Fruit fly (Drosophila melanogaster): Measurements from ENCODE around the gene CG43610.

DNA sequence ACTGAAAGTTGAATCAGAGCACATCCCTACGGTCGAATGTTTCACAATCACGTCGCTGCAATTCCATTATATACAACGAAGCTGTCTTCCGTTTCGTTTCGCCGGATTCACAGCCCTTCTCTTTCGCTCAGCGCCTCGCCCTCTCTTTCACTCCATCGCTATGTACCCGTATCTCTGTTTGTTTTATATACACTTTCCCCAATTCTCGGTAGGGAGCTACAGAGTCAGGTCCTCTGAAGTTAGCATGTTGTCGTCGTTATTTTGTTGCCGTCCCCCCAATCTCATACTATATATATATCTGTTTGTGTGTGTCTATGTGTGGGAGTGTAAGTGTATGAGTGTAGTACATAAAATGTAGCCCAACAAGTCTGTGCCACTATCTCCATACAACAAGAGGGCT lies 37.1 kb downstream of the CG43610 start:
- no peak for TF ChIP-seq CG8478 (optimal IDR thresholded peaks at IDR 0.05)
- TF ChIP-seq CTCF (optimal IDR thresholded peaks at IDR 0.05): no peak
